Worm (Caenorhabditis elegans) whole organism, L2 larva: ENCODE measurements around the gene str-10.

Source experiments
- C34F6.9 ChIP-seq: fragments of 150-350 bp; optimal IDR thresholded peaks from 2 replicates; lab custom pipeline; 2014; ENCODE audit warnings: missing biosample characterization, missing genetic modification characterization
- F13H6.1 ChIP-seq: sonication (generic microtip); optimal IDR thresholded peaks from 2 replicates; lab custom pipeline; 2016; ENCODE audit warnings: missing genetic modification characterization, missing compliant biosample characterization
- R02D3.7 ChIP-seq: fragments of 150-350 bp; optimal IDR thresholded peaks from 2 replicates; lab custom pipeline; 2014; ENCODE audit warnings: missing biosample characterization, missing genetic modification characterization
- Y55F3AM.14 ChIP-seq: fragments of 200-800 bp; sonication (Bioruptor generic); optimal IDR thresholded peaks from 2 replicates; lab custom pipeline; 2018; ENCODE audit warnings: mild to moderate bottlenecking, missing genetic modification characterization, missing compliant biosample characterization
- ZK546.5 ChIP-seq: sonication (generic microtip); optimal IDR thresholded peaks from 2 replicates; lab custom pipeline; 2017; ENCODE audit warnings: missing biosample characterization, missing genetic modification characterization
- alr-1 ChIP-seq: fragments of 150-350 bp; optimal IDR thresholded peaks from 2 replicates; lab custom pipeline; 2014; ENCODE audit warnings: missing biosample characterization, missing genetic modification characterization
- aly-2 ChIP-seq: fragments of 150-350 bp; optimal IDR thresholded peaks from 2 replicates; lab custom pipeline; 2014; ENCODE audit warnings: missing biosample characterization, missing genetic modification characterization
- ama-1 ChIP-seq: fragments of 150-350 bp; optimal IDR thresholded peaks from 2 replicates; lab custom pipeline; 2018; ENCODE audit warnings: inconsistent platforms
- blmp-1 ChIP-seq: sonication (generic microtip); optimal IDR thresholded peaks from 2 replicates; lab custom pipeline; 2017; ENCODE audit warnings: missing genetic modification characterization, mild to moderate bottlenecking, missing compliant biosample characterization, antibody characterized with exemption, moderate library complexity; ENCODE audit not compliant: insufficient read depth
- ceh-16 ChIP-seq: fragments of 150-350 bp; optimal IDR thresholded peaks from 2 replicates; lab custom pipeline; 2014; ENCODE audit warnings: missing biosample characterization, missing genetic modification characterization
- crh-2 ChIP-seq: sonication (generic microtip); optimal IDR thresholded peaks from 2 replicates; lab custom pipeline; 2017; ENCODE audit warnings: missing biosample characterization, missing genetic modification characterization
- dmd-4 ChIP-seq: sonication (generic microtip); optimal IDR thresholded peaks from 2 replicates; lab custom pipeline; 2017; ENCODE audit warnings: missing biosample characterization, missing genetic modification characterization
- egl-27 ChIP-seq: sonication (generic microtip); optimal IDR thresholded peaks from 3 replicates; lab custom pipeline; 2017; ENCODE audit warnings: missing biosample characterization, missing genetic modification reagents, missing genetic modification characterization
- fos-1 ChIP-seq: fragments of 150-350 bp; optimal IDR thresholded peaks from 2 replicates; lab custom pipeline; 2014; ENCODE audit warnings: missing biosample characterization, missing genetic modification characterization
- gmeb-1 ChIP-seq: fragments of 150-350 bp; optimal IDR thresholded peaks from 2 replicates; lab custom pipeline; 2014; ENCODE audit warnings: missing biosample characterization, missing genetic modification characterization
- lin-11 ChIP-seq: fragments of 150-350 bp; sonication (generic microtip); optimal IDR thresholded peaks from 2 replicates; lab custom pipeline; 2014; ENCODE audit warnings: missing biosample characterization, missing genetic modification characterization, inconsistent platforms, mixed read lengths
- lin-13 ChIP-seq: fragments of 150-350 bp; optimal IDR thresholded peaks from 2 replicates; lab custom pipeline; 2014; ENCODE audit warnings: missing biosample characterization, missing genetic modification reagents, missing genetic modification characterization
- lin-39 ChIP-seq: fragments of 150-350 bp; optimal IDR thresholded peaks from 2 replicates; lab custom pipeline; 2014; ENCODE audit warnings: missing biosample characterization, missing genetic modification reagents, missing genetic modification characterization
- lsy-2 ChIP-seq, 2 experiments: fragments of 150-350 bp in 1 of 2; sonication (generic microtip) in 1 of 2; optimal IDR thresholded peaks; 2 replicates each; lab custom pipeline; 2014 to 2017; ENCODE audit warnings: missing biosample characterization in 2 of 2, missing genetic modification characterization in 2 of 2
- mab-5 ChIP-seq: fragments of 150-350 bp; optimal IDR thresholded peaks from 2 replicates; lab custom pipeline; 2014; ENCODE audit warnings: missing biosample characterization, missing genetic modification characterization
- mbf-1 ChIP-seq: sonication (generic microtip); optimal IDR thresholded peaks from 2 replicates; lab custom pipeline; 2017; ENCODE audit warnings: missing biosample characterization, missing genetic modification characterization
- mdl-1 ChIP-seq, 2 experiments: fragments of 150-350 bp in 1 of 2; sonication (generic microtip) in 1 of 2; optimal IDR thresholded peaks; 2 replicates each; lab custom pipeline; 2017; ENCODE audit warnings: missing biosample characterization in 2 of 2, missing genetic modification characterization in 2 of 2
- nhr-11 ChIP-seq: fragments of 150-350 bp; optimal IDR thresholded peaks from 2 replicates; lab custom pipeline; 2014; ENCODE audit warnings: missing biosample characterization, missing genetic modification characterization
- nhr-129 ChIP-seq: fragments of 150-350 bp; optimal IDR thresholded peaks from 2 replicates; lab custom pipeline; 2014; ENCODE audit warnings: missing biosample characterization, missing genetic modification characterization
- nhr-21 ChIP-seq: fragments of 150-350 bp; optimal IDR thresholded peaks from 2 replicates; lab custom pipeline; 2014; ENCODE audit warnings: missing biosample characterization, missing genetic modification characterization
- nhr-23 ChIP-seq: fragments of 150-350 bp; optimal IDR thresholded peaks from 2 replicates; lab custom pipeline; 2014; ENCODE audit warnings: missing biosample characterization, missing genetic modification reagents, missing genetic modification characterization
- nhr-25 ChIP-seq: fragments of 150-350 bp; sonication (generic microtip); optimal IDR thresholded peaks from 3 replicates; lab custom pipeline; 2014; ENCODE audit warnings: missing biosample characterization, missing genetic modification characterization
- nhr-77 ChIP-seq: fragments of 150-350 bp; optimal IDR thresholded peaks from 2 replicates; lab custom pipeline; 2014; ENCODE audit warnings: missing biosample characterization, missing genetic modification characterization
- peb-1 ChIP-seq: fragments of 150-350 bp; optimal IDR thresholded peaks from 2 replicates; lab custom pipeline; 2014; ENCODE audit warnings: missing biosample characterization, missing genetic modification characterization
- sem-4 ChIP-seq: fragments of 150-350 bp; optimal IDR thresholded peaks from 2 replicates; lab custom pipeline; 2014; ENCODE audit warnings: missing biosample characterization, missing genetic modification reagents, missing genetic modification characterization
- skn-1 ChIP-seq: sonication (generic microtip); optimal IDR thresholded peaks from 2 replicates; lab custom pipeline; 2017; ENCODE audit warnings: missing biosample characterization, missing genetic modification characterization
- sma-3 ChIP-seq: sonication (generic microtip); optimal IDR thresholded peaks from 2 replicates; lab custom pipeline; 2016; ENCODE audit warnings: missing genetic modification reagents, missing genetic modification characterization, missing compliant biosample characterization
- sma-9 ChIP-seq, 2 experiments: fragments of 150-350 bp in 1 of 2; sonication (generic microtip) in 1 of 2; optimal IDR thresholded peaks; 2 replicates each; lab custom pipeline; 2014 to 2016; ENCODE audit warnings: missing genetic modification characterization in 2 of 2, mild to moderate bottlenecking in 1 of 2, missing biosample characterization in 1 of 2, missing compliant biosample characterization in 1 of 2, missing genetic modification reagents in 1 of 2, moderate library complexity in 1 of 2
- snpc-4 ChIP-seq: fragments of 150-350 bp; optimal IDR thresholded peaks from 2 replicates; lab custom pipeline; 2014; ENCODE audit warnings: missing biosample characterization, missing genetic modification characterization
- unc-39 ChIP-seq: fragments of 150-350 bp; optimal IDR thresholded peaks from 2 replicates; lab custom pipeline; 2014; ENCODE audit warnings: missing biosample characterization, missing genetic modification characterization
- unc-55 ChIP-seq: fragments of 150-350 bp; sonication (generic microtip); optimal IDR thresholded peaks from 3 replicates; lab custom pipeline; 2014; ENCODE audit warnings: missing biosample characterization, missing genetic modification reagents, missing genetic modification characterization
- unc-62 ChIP-seq: fragments of 150-350 bp; optimal IDR thresholded peaks from 2 replicates; lab custom pipeline; 2014; ENCODE audit warnings: missing biosample characterization, missing genetic modification reagents, missing genetic modification characterization
- ztf-1 ChIP-seq: fragments of 200-800 bp; sonication (Bioruptor generic); conservative IDR thresholded peaks from 2 replicates; pipeline ENCODE4 v1.3.6; 2022; ENCODE audit warnings: missing genetic modification characterization, missing compliant biosample characterization

str-10 gene

ce11 chrX:13100410-13100809 lies 18.0 kb downstream of the str-10 start, which contains the start of gene R03G8.6:
TSS of gene R03G8.6 (minus strand) at chrX:13100510.
- TF ChIP-seq unc-39 (no peak), mbf-1 (tag; lab: Kevin White, UChicago) (no peak), Y55F3AM.14 (GFP tag; lab: Kevin White, UChicago) (no peak), egl-27 (tag; lab: Kevin White, UChicago) (no peak), aly-2 (no peak), fos-1 (tag; lab: Kevin White, UChicago) (no peak), lin-11 (no peak)

ce11 chrX:13102838-13103237 lies 20.4 kb downstream of the str-10 start:
- TF ChIP-seq ZK546.5 (tag; lab: Kevin White, UChicago): no peak
- TF ChIP-seq nhr-77 (tag; lab: Kevin White, UChicago): no peak
- no peak for TF ChIP-seq sma-3 (GFP tag; lab: Kevin White, UChicago)
- TF ChIP-seq crh-2 (tag; lab: Kevin White, UChicago): no peak
- TF ChIP-seq mbf-1 (tag; lab: Kevin White, UChicago): no peak
- TF ChIP-seq blmp-1: no peak
- TF ChIP-seq fos-1 (tag; lab: Kevin White, UChicago): no peak
- no peak for TF ChIP-seq nhr-25 (tag; lab: Kevin White, UChicago)
- no peak for TF ChIP-seq dmd-4 (tag; lab: Kevin White, UChicago)
- no peak for TF ChIP-seq egl-27 (tag; lab: Kevin White, UChicago)
- no peak for TF ChIP-seq sem-4
- TF ChIP-seq mab-5: no peak
- TF ChIP-seq lin-39 (tag; lab: Kevin White, UChicago): no peak

- TF ChIP-seq lin-11 (peak; percentile 48), Y55F3AM.14 (GFP tag; lab: Kevin White, UChicago) (no peak), sma-3 (GFP tag; lab: Kevin White, UChicago) (peak; percentile 81), unc-62 (GFP tag; lab: Kevin White, UChicago) (no peak), nhr-25 (tag; lab: Kevin White, UChicago) (no peak), ztf-1 (no peak), mdl-1 (tag; optimal IDR thresholded peaks at IDR 0.05; lab: Kevin White, UChicago) (peak; percentile 92), C34F6.9 (tag; lab: Kevin White, UChicago) (peak; percentile 67), egl-27 (tag; lab: Kevin White, UChicago) (peak; percentile 6), lin-13 (GFP tag; lab: Kevin White, UChicago) (peak; percentile 60), ama-1 (lab: Kevin White, UChicago) (no peak), fos-1 (tag; lab: Kevin White, UChicago) (peak; percentile 84), unc-55 (GFP tag; lab: Kevin White, UChicago) (peak; percentile 36), skn-1 (tag; lab: Kevin White, UChicago) (peak; percentile 51), nhr-21 (peak; percentile 88), blmp-1 (peak; percentile 76), gmeb-1 (tag; lab: Kevin White, UChicago) (peak; percentile 71), sma-9 (GFP tag; optimal IDR thresholded peaks at IDR 0.05; lab: Kevin White, UChicago) (peak; percentile 94), sma-9 (tag; optimal IDR thresholded peaks at IDR 0.05; lab: Kevin White, UChicago) (no peak), nhr-129 (peak; percentile 75), F13H6.1 (tag; lab: Kevin White, UChicago) (peak; percentile 80), lsy-2 (tag; optimal IDR thresholded peaks at IDR 0.05; lab: Kevin White, UChicago) (no peak), ceh-16 (tag; lab: Kevin White, UChicago) (no peak), crh-2 (tag; lab: Kevin White, UChicago) (peak; percentile 88), peb-1 (tag; lab: Kevin White, UChicago) (no peak), snpc-4 (peak; percentile 12), ZK546.5 (tag; lab: Kevin White, UChicago) (no peak), nhr-23 (tag; lab: Kevin White, UChicago) (no peak), alr-1 (tag; lab: Kevin White, UChicago) (no peak)
- TF ChIP-seq, all 48 proteins: peak for 17
Measured at ce11 chrX:13104966-13105365, 22.5 kb downstream of the str-10 start, which contains the start of gene F17H10.1. TSS of gene F17H10.1 (plus strand) at chrX:13105241.

ce11 chrX:13106177-13106761 lies 23.8 kb downstream of the str-10 start:
- TF ChIP-seq R02D3.7 (tag; lab: Kevin White, UChicago) (no peak), ZK546.5 (tag; lab: Kevin White, UChicago) (no peak), egl-27 (tag; lab: Kevin White, UChicago) (no peak), unc-55 (GFP tag; lab: Kevin White, UChicago) (no peak), mab-5 (no peak), sma-9 (GFP tag; optimal IDR thresholded peaks at IDR 0.05; lab: Kevin White, UChicago) (peak; percentile 7), sma-9 (tag; optimal IDR thresholded peaks at IDR 0.05; lab: Kevin White, UChicago) (no peak), skn-1 (tag; lab: Kevin White, UChicago) (no peak), crh-2 (tag; lab: Kevin White, UChicago) (peak; percentile 12), aly-2 (no peak), nhr-129 (peak; percentile 69), fos-1 (tag; lab: Kevin White, UChicago) (peak; percentile 25), nhr-23 (tag; lab: Kevin White, UChicago) (no peak), lsy-2 (tag; optimal IDR thresholded peaks at IDR 0.05; lab: Kevin White, UChicago) (peak in 1 of 2 experiments; percentile 43), mbf-1 (tag; lab: Kevin White, UChicago) (no peak), ama-1 (lab: Kevin White, UChicago) (no peak), nhr-77 (tag; lab: Kevin White, UChicago) (no peak), C34F6.9 (tag; lab: Kevin White, UChicago) (no peak), nhr-11 (tag; lab: Kevin White, UChicago) (no peak), nhr-25 (tag; lab: Kevin White, UChicago) (no peak), lin-11 (no peak)
